Fruit fly (Drosophila melanogaster): ENCODE data around the gene bsk.
A peak's percentile ranks its signal among the peaks of the same experiment; 100 is the strongest.

DNA sequence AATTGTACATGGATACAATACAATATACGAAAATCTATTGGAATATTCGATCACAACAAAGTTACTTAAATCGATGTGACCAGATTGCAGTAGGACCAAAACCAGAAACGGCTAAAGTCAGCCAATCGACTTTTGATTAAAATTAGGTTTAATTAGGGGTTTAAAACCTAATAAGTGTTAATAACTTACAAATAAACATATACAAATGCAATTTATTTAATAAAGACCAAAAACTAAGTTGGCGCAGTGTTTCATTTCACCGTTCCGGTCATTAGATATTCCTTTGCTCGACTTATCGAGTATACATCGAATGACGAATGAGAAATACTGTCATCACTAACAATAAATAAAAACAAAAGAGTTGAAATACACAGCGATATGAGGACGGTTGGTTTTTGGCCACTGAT is at the start of gene bsk, which contains the start of gene CG31717:
- TF ChIP-seq gl (tag; optimal IDR thresholded peaks at IDR 0.05) (no peak), CG17806 (tag; optimal IDR thresholded peaks at IDR 0.05) (no peak), EcR (GFP tag; optimal IDR thresholded peaks at IDR 0.05) (peak; percentile 43), fd96Ca (GFP tag; IDR thresholded peaks at IDR 0.05) (no peak), Pif1A (GFP tag; optimal IDR thresholded peaks at IDR 0.05) (no peak)
